Worm (Caenorhabditis elegans) whole organism, L1 larva: ENCODE results near the gene idpp-2.

ENCODE experiments used
- aly-2 ChIP-seq: fragments of 150-350 bp; optimal IDR thresholded peaks from 2 replicates; lab custom pipeline; 2014; ENCODE audit warnings: missing biosample characterization, missing genetic modification characterization
- ama-1 ChIP-seq: fragments of 150-350 bp; optimal IDR thresholded peaks from 2 replicates; lab custom pipeline; 2014
- elt-3 ChIP-seq, 6 experiments: fragments of 150-350 bp in 1 of 6; sonication (generic microtip); optimal IDR thresholded peaks; 2 replicates each; lab custom pipeline; 2017 to 2018; ENCODE audit warnings: missing biosample characterization in 6 of 6, missing genetic modification characterization in 6 of 6, inconsistent platforms in 1 of 6
- fkh-8 ChIP-seq: sonication (generic microtip); optimal IDR thresholded peaks from 2 replicates; lab custom pipeline; 2016; ENCODE audit warnings: mild to moderate bottlenecking, missing genetic modification characterization, missing compliant biosample characterization
- isw-1 ChIP-seq: fragments of 200-800 bp; sonication (Bioruptor generic); IDR thresholded peaks from 2 replicates; pipeline ENCODE4 v1.3.6; 2022; ENCODE audit warnings: missing genetic modification characterization, missing compliant biosample characterization
- lin-14 ChIP-seq: fragments of 200-800 bp; sonication (Bioruptor generic); optimal IDR thresholded peaks from 2 replicates; lab custom pipeline; 2018; ENCODE audit warnings: mild to moderate bottlenecking, missing genetic modification characterization, moderate library complexity, missing compliant biosample characterization
- mef-2 ChIP-seq: fragments of 150-350 bp; optimal IDR thresholded peaks from 2 replicates; lab custom pipeline; 2014; ENCODE audit warnings: missing biosample characterization, missing genetic modification characterization
- mep-1 ChIP-seq: fragments of 150-350 bp; optimal IDR thresholded peaks from 2 replicates; lab custom pipeline; 2014; ENCODE audit warnings: missing biosample characterization, missing genetic modification characterization
- nhr-12 ChIP-seq: sonication (generic microtip); optimal IDR thresholded peaks from 2 replicates; lab custom pipeline; 2017; ENCODE audit warnings: missing biosample characterization, missing genetic modification characterization
- pag-3 ChIP-seq: sonication (generic microtip); optimal IDR thresholded peaks from 2 replicates; lab custom pipeline; 2017; ENCODE audit warnings: missing genetic modification characterization, mild to moderate bottlenecking, missing compliant biosample characterization, antibody characterized with exemption, borderline replicate concordance; ENCODE audit not compliant: insufficient read depth
- skn-1 ChIP-seq: fragments of 150-350 bp; optimal IDR thresholded peaks from 2 replicates; lab custom pipeline; 2014; ENCODE audit warnings: missing biosample characterization, missing genetic modification characterization
- unc-86 ChIP-seq: sonication (generic microtip); optimal IDR thresholded peaks from 2 replicates; lab custom pipeline; 2016; ENCODE audit warnings: missing genetic modification characterization, missing compliant biosample characterization
- ztf-11 ChIP-seq, 2 experiments: sonication (generic microtip); optimal IDR thresholded peaks; 2 replicates each; lab custom pipeline; 2016 to 2017; ENCODE audit warnings: missing genetic modification characterization in 2 of 2, missing biosample characterization in 1 of 2, missing compliant biosample characterization in 1 of 2

- TF ChIP-seq mep-1 (tag; lab: Kevin White, UChicago) (no peak), ama-1 (lab: Kevin White, UChicago) (no peak), aly-2 (no peak), unc-86 (no peak), fkh-8 (no peak), nhr-12 (tag; lab: Kevin White, UChicago) (no peak), ztf-11 (tag; optimal IDR thresholded peaks at IDR 0.05; lab: Kevin White, UChicago) (no peak), pag-3 (no peak), mef-2 (tag; lab: Kevin White, UChicago) (no peak), lin-14 (no peak), skn-1 (tag; lab: Kevin White, UChicago) (no peak), elt-3 (tag; optimal IDR thresholded peaks at IDR 0.05; lab: Kevin White, UChicago) (no peak), isw-1 (GFP tag; lab: Robert Waterston, UW) (no peak)
Observed at ce11 chrV:44026-44425, 42.6 kb downstream of the idpp-2 start.
